Fruit fly (Drosophila melanogaster) whole organism, embryonic: Measurements from ENCODE around the gene CG11279.
A peak's percentile ranks its signal among the peaks of the same experiment; 100 is the strongest.

Source experiments
- Ada2b ChIP-seq: fragments of 200-800 bp; sonication (Bioruptor generic); IDR thresholded peaks from 2 replicates; pipeline ENCODE4 v1.3.6; 2022; ENCODE audit warnings: missing biosample characterization, missing genetic modification characterization
- Atf6 ChIP-seq: fragments of 200-800 bp; sonication (Bioruptor generic); IDR thresholded peaks from 2 replicates; pipeline ENCODE4 v1.3.6; 2022; ENCODE audit warnings: missing biosample characterization, missing genetic modification characterization
- CG10462 ChIP-seq: fragments of 200-800 bp; sonication (Bioruptor generic); optimal IDR thresholded peaks from 2 replicates; lab custom pipeline; 2016; ENCODE audit warnings: missing biosample characterization, missing genetic modification characterization
- CG11456 ChIP-seq: fragments of 200-800 bp; sonication (Bioruptor generic); IDR thresholded peaks from 3 replicates; pipeline ENCODE4 v1.3.6; 2022; ENCODE audit warnings: missing biosample characterization, missing genetic modification characterization
- CG11696 ChIP-seq: fragments of 200-800 bp; sonication (Bioruptor generic); IDR thresholded peaks from 2 replicates; pipeline ENCODE4 v1.3.6; 2022; ENCODE audit warnings: missing biosample characterization, missing genetic modification characterization
- CG15696 ChIP-seq: fragments of 200-800 bp; sonication (Bioruptor generic); optimal IDR thresholded peaks from 2 replicates; lab custom pipeline; 2019; ENCODE audit warnings: missing biosample characterization, mild to moderate bottlenecking, missing genetic modification characterization, moderate library complexity
- CG1602 ChIP-seq: fragments of 200-800 bp; sonication (Bioruptor generic); optimal IDR thresholded peaks from 3 replicates; lab custom pipeline; 2016; ENCODE audit warnings: missing biosample characterization, missing genetic modification characterization
- CG17186 ChIP-seq: fragments of 200-800 bp; sonication (Bioruptor generic); optimal IDR thresholded peaks from 3 replicates; lab custom pipeline; 2017; ENCODE audit warnings: missing biosample characterization, missing genetic modification reagents, missing genetic modification characterization
- CG17385 ChIP-seq: fragments of 200-800 bp; sonication (Bioruptor generic); optimal IDR thresholded peaks from 3 replicates; lab custom pipeline; 2018; ENCODE audit warnings: missing biosample characterization, mild to moderate bottlenecking, missing genetic modification characterization
- CG18011 ChIP-seq: fragments of 200-800 bp; sonication (Bioruptor generic); optimal IDR thresholded peaks from 2 replicates; lab custom pipeline; 2017; ENCODE audit warnings: missing biosample characterization, missing genetic modification characterization, mild to moderate bottlenecking, moderate library complexity, missing genotype
- CG18476 ChIP-seq: fragments of 200-800 bp; sonication (Bioruptor generic); optimal IDR thresholded peaks from 2 replicates; lab custom pipeline; 2016; ENCODE audit warnings: missing biosample characterization, mild to moderate bottlenecking, missing genetic modification characterization
- CG2712 ChIP-seq: fragments of 200-800 bp; optimal IDR thresholded peaks from 3 replicates; lab custom pipeline; 2019; ENCODE audit warnings: missing biosample characterization, mild to moderate bottlenecking, missing genetic modification characterization, moderate library complexity
- CG31388 ChIP-seq: fragments of 200-800 bp; sonication (Bioruptor generic); optimal IDR thresholded peaks from 2 replicates; lab custom pipeline; 2016; ENCODE audit warnings: missing biosample characterization, missing genetic modification characterization
- CG4282 ChIP-seq: fragments of 200-800 bp; sonication (Bioruptor generic); optimal IDR thresholded peaks from 2 replicates; lab custom pipeline; 2016; ENCODE audit warnings: missing biosample characterization, missing genetic modification characterization
- CG43689 ChIP-seq: fragments of 200-800 bp; sonication (Bioruptor generic); IDR thresholded peaks from 2 replicates; pipeline ENCODE4 v1.3.6; 2022; ENCODE audit warnings: missing biosample characterization, missing genetic modification characterization
- CG4820 ChIP-seq: fragments of 200-800 bp; sonication (Bioruptor generic); optimal IDR thresholded peaks from 3 replicates; lab custom pipeline; 2016; ENCODE audit warnings: missing biosample characterization, missing genetic modification characterization
- CG6254 ChIP-seq: fragments of 200-800 bp; sonication (Bioruptor generic); optimal IDR thresholded peaks from 3 replicates; lab custom pipeline; 2017; ENCODE audit warnings: mild to moderate bottlenecking, missing biosample characterization, missing genetic modification reagents, missing genetic modification characterization
- CG6683 ChIP-seq: fragments of 200-800 bp; sonication (Bioruptor generic); optimal IDR thresholded peaks from 2 replicates; lab custom pipeline; 2017; ENCODE audit warnings: missing biosample characterization, mild to moderate bottlenecking, missing genetic modification characterization, missing genetic modification reagents
- CG6791 ChIP-seq: fragments of 200-800 bp; sonication (Bioruptor generic); IDR thresholded peaks from 3 replicates; pipeline ENCODE4 v1.3.6; 2022; ENCODE audit warnings: missing biosample characterization, missing genetic modification characterization; ENCODE audit not compliant: partially characterized antibody
- CG7928 ChIP-seq: fragments of 200-800 bp; sonication (Bioruptor generic); optimal IDR thresholded peaks from 2 replicates; lab custom pipeline; 2017; ENCODE audit warnings: missing biosample characterization, mild to moderate bottlenecking, missing genetic modification characterization
- CG8281 ChIP-seq: fragments of 200-800 bp; sonication (Bioruptor generic); optimal IDR thresholded peaks from 2 replicates; lab custom pipeline; 2018; ENCODE audit warnings: missing biosample characterization, mild to moderate bottlenecking, missing genetic modification characterization, moderate library complexity
- CG9215 ChIP-seq: fragments of 200-800 bp; sonication (Bioruptor generic); IDR thresholded peaks from 2 replicates; pipeline ENCODE4 v1.3.6; 2022; ENCODE audit warnings: missing biosample characterization, missing genetic modification characterization
- Camta ChIP-seq: fragments of 200-800 bp; sonication (Bioruptor generic); optimal IDR thresholded peaks from 2 replicates; lab custom pipeline; 2016; ENCODE audit warnings: missing biosample characterization, missing genetic modification characterization
- Drgx ChIP-seq: fragments of 200-800 bp; sonication (Bioruptor generic); IDR thresholded peaks from 2 replicates; pipeline ENCODE4 v1.3.6; 2022; ENCODE audit warnings: missing biosample characterization, missing genetic modification characterization
- GATAe ChIP-seq: fragments of 200-800 bp; sonication (Bioruptor generic); conservative IDR thresholded peaks from 2 replicates; pipeline ENCODE4 v1.3.6; 2022; ENCODE audit warnings: missing biosample characterization, missing genetic modification characterization
- Nf-YB ChIP-seq: fragments of 200-800 bp; sonication (Bioruptor generic); optimal IDR thresholded peaks from 3 replicates; lab custom pipeline; 2019; ENCODE audit warnings: missing biosample characterization, mild to moderate bottlenecking, missing genetic modification characterization, moderate library complexity
- NfI ChIP-seq: fragments of 200-800 bp; sonication (Bioruptor generic); optimal IDR thresholded peaks from 3 replicates; lab custom pipeline; 2018; ENCODE audit warnings: missing biosample characterization, mild to moderate bottlenecking, missing genetic modification characterization, moderate library complexity
- abd-A ChIP-seq: fragments of 200-800 bp; sonication (Bioruptor generic); optimal IDR thresholded peaks from 3 replicates; lab custom pipeline; 2019; ENCODE audit warnings: missing biosample characterization, mild to moderate bottlenecking, missing genetic modification characterization, moderate library complexity
- ac ChIP-seq: fragments of 200-800 bp; sonication (Bioruptor generic); optimal IDR thresholded peaks from 3 replicates; lab custom pipeline; 2017; ENCODE audit warnings: missing biosample characterization, mild to moderate bottlenecking, missing genetic modification characterization
- aop ChIP-seq: fragments of 200-800 bp; sonication (Bioruptor generic); IDR thresholded peaks from 2 replicates; pipeline ENCODE4 v1.3.6; 2022; ENCODE audit warnings: missing biosample characterization, missing genetic modification characterization
- cg ChIP-seq: fragments of 200-800 bp; sonication (Bioruptor generic); optimal IDR thresholded peaks from 3 replicates; lab custom pipeline; 2019; ENCODE audit warnings: missing biosample characterization, mild to moderate bottlenecking, missing genetic modification characterization, moderate library complexity
- chn ChIP-seq: fragments of 200-800 bp; sonication (Bioruptor generic); optimal IDR thresholded peaks from 2 replicates; lab custom pipeline; 2016; ENCODE audit warnings: missing biosample characterization, missing genetic modification characterization
- dm ChIP-seq: fragments of 200-800 bp; sonication (Bioruptor generic); optimal IDR thresholded peaks from 3 replicates; lab custom pipeline; 2016; ENCODE audit warnings: missing biosample characterization, missing genetic modification characterization
- dmrt99B ChIP-seq: fragments of 200-800 bp; sonication (Bioruptor generic); optimal IDR thresholded peaks from 2 replicates; lab custom pipeline; 2018; ENCODE audit warnings: missing biosample characterization, mild to moderate bottlenecking, missing genetic modification characterization, moderate library complexity
- ems ChIP-seq: fragments of 200-800 bp; sonication (Bioruptor generic); optimal IDR thresholded peaks from 3 replicates; lab custom pipeline; 2016; ENCODE audit warnings: missing biosample characterization, missing genetic modification characterization
- ftz-f1 ChIP-seq: fragments of 200-800 bp; sonication (Bioruptor generic); optimal IDR thresholded peaks from 2 replicates; lab custom pipeline; 2016; ENCODE audit warnings: missing biosample characterization, missing genetic modification characterization
- gcm ChIP-seq: fragments of 200-800 bp; sonication (Bioruptor generic); optimal IDR thresholded peaks from 2 replicates; lab custom pipeline; 2019; ENCODE audit warnings: missing biosample characterization, mild to moderate bottlenecking, missing genetic modification characterization, moderate library complexity
- gsb ChIP-seq: fragments of 200-800 bp; sonication (Bioruptor generic); IDR thresholded peaks from 2 replicates; pipeline ENCODE4 v1.3.6; 2022; ENCODE audit warnings: missing biosample characterization, missing genetic modification characterization
- her ChIP-seq: fragments of 200-800 bp; sonication (Bioruptor generic); optimal IDR thresholded peaks from 2 replicates; lab custom pipeline; 2016; ENCODE audit warnings: missing biosample characterization, missing genetic modification characterization
- ind ChIP-seq: fragments of 200-800 bp; sonication (Bioruptor generic); optimal IDR thresholded peaks from 3 replicates; lab custom pipeline; 2016; ENCODE audit warnings: missing biosample characterization, missing genetic modification characterization
- jumu ChIP-seq: fragments of 200-800 bp; sonication (Bioruptor generic); optimal IDR thresholded peaks from 3 replicates; lab custom pipeline; 2016; ENCODE audit warnings: missing biosample characterization, missing genetic modification characterization
- mld ChIP-seq: fragments of 200-800 bp; sonication (Bioruptor generic); IDR thresholded peaks from 3 replicates; pipeline ENCODE4 v1.3.6; 2022; ENCODE audit warnings: missing biosample characterization, missing genetic modification characterization; ENCODE audit not compliant: partially characterized antibody
- nmo ChIP-seq: fragments of 200-800 bp; sonication (Bioruptor generic); optimal IDR thresholded peaks from 2 replicates; lab custom pipeline; 2018; ENCODE audit warnings: missing biosample characterization, mild to moderate bottlenecking, missing genetic modification characterization, moderate library complexity
- nom ChIP-seq: fragments of 200-800 bp; sonication (Bioruptor generic); optimal IDR thresholded peaks from 2 replicates; lab custom pipeline; 2017; ENCODE audit warnings: missing biosample characterization, missing genetic modification characterization, mild to moderate bottlenecking, moderate library complexity, missing genetic modification reagents
- odd ChIP-seq: fragments of 200-800 bp; sonication (Bioruptor generic); optimal IDR thresholded peaks from 2 replicates; lab custom pipeline; 2017; ENCODE audit warnings: missing biosample characterization, mild to moderate bottlenecking, missing genetic modification characterization
- sd ChIP-seq: fragments of 200-800 bp; sonication (Bioruptor generic); optimal IDR thresholded peaks from 3 replicates; lab custom pipeline; 2018; ENCODE audit warnings: missing biosample characterization, mild to moderate bottlenecking, missing genetic modification characterization, moderate library complexity
- shn ChIP-seq: fragments of 200-800 bp; sonication (Bioruptor generic); optimal IDR thresholded peaks from 3 replicates; lab custom pipeline; 2016; ENCODE audit warnings: missing biosample characterization, missing genetic modification characterization
- sim ChIP-seq: fragments of 200-800 bp; sonication (Bioruptor generic); IDR thresholded peaks from 2 replicates; pipeline ENCODE4 v1.3.6; 2022; ENCODE audit warnings: missing biosample characterization, missing genetic modification characterization
- sisA ChIP-seq: fragments of 200-800 bp; sonication (Bioruptor generic); IDR thresholded peaks from 2 replicates; pipeline ENCODE4 v1.3.6; 2022; ENCODE audit warnings: missing biosample characterization, missing genetic modification characterization
- tio ChIP-seq: fragments of 200-800 bp; sonication (Bioruptor generic); optimal IDR thresholded peaks from 2 replicates; lab custom pipeline; 2017; ENCODE audit warnings: missing biosample characterization, missing genetic modification characterization, inconsistent platforms

The CG11279 gene

DNA sequence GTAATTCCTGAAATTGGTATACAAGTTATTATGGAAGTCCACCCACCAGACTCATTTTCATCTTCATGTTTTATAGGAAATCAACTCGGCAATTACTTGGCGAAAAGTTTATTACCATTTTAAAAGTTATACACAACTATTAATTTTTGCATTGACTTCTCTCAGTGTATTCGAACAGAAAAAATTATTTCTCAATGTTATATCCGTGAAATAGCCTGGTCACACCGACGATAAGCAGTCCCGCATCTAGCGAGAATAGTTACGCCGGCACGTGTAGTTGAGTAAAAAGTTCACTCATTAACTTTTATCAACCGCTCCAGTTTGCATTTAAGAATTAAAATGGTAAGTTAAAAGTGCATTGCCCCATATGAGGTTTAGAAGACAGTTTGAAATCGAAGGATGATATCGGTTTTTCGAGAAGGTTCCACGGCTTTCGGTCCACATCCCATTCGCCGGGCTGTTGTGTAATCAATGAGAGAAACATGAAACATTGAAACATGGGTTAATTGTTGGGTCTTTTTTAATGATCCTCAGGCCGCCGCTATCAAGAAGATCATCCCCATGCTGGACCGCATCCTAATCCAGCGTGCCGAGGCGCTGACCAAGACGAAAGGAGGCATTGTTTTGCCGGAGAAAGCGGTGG, 30.8 kb upstream of the CG11279 start, which contains the start of gene CG11267 (continued):
- TF ChIP-seq CG6683 (GFP tag; lab: Kevin White, UChicago) (peak; percentile 65), CG11696 (peak; percentile 87), nom (GFP tag; lab: Kevin White, UChicago) (peak; percentile 60), ind (peak; percentile 89), Ada2b (GFP tag; lab: Robert Waterston, UW) (peak; percentile 94), tio (peak; percentile 65), CG17186 (GFP tag; lab: Kevin White, UChicago) (peak; percentile 42), Atf6 (peak; percentile 93), CG4282 (GFP tag; lab: Kevin White, UChicago) (peak; percentile 60), Drgx (GFP tag; lab: Robert Waterston, UW) (peak; percentile 90), CG31388 (GFP tag; lab: Kevin White, UChicago) (peak; percentile 81), mld (GFP tag; lab: Robert Waterston, UW) (no peak), chn (peak; percentile 73), CG15696 (tag; lab: Kevin White, UChicago) (peak; percentile 81), abd-A (tag; lab: Kevin White, UChicago) (no peak), her (GFP tag; lab: Kevin White, UChicago) (peak; percentile 60), aop (GFP tag; lab: Robert Waterston, UW) (peak; percentile 85), CG4820 (GFP tag; lab: Kevin White, UChicago) (peak; percentile 85), dm (peak; percentile 43), GATAe (GFP tag; lab: Robert Waterston, UW) (peak; percentile 76), CG18476 (peak; percentile 72), CG8281 (tag; lab: Kevin White, UChicago) (peak; percentile 70), dmrt99B (tag; lab: Kevin White, UChicago) (peak; percentile 88), odd (GFP tag; lab: Kevin White, UChicago) (peak; percentile 77), ems (peak; percentile 73), CG10462 (no peak), CG6254 (peak; percentile 71), ftz-f1 (no peak), CG18011 (peak; percentile 19), shn (GFP tag; lab: Kevin White, UChicago) (peak; percentile 51), gcm (peak; percentile 73), CG6791 (GFP tag; lab: Robert Waterston, UW) (peak; percentile 44; the same call in 1 of the 3 replicates), nmo (GFP tag; lab: Kevin White, UChicago) (peak; percentile 92), Nf-YB (GFP tag; lab: Kevin White, UChicago) (peak; percentile 52), CG11456 (peak; percentile 92), cg (GFP tag; lab: Kevin White, UChicago) (no peak), Camta (peak; percentile 59), CG1602 (GFP tag; lab: Kevin White, UChicago) (peak; percentile 73), ac (GFP tag; lab: Kevin White, UChicago) (no peak), sim (peak; percentile 82), jumu (GFP tag; lab: Kevin White, UChicago) (peak; percentile 79), gsb (GFP tag; lab: Robert Waterston, UW) (peak; percentile 82), sisA (GFP tag; lab: Robert Waterston, UW) (peak; percentile 93), NfI (GFP tag; lab: Kevin White, UChicago) (peak; percentile 75), CG2712 (peak; percentile 83), CG9215 (GFP tag; lab: Robert Waterston, UW) (peak; percentile 72), sd (no peak), CG7928 (peak; percentile 58), CG43689 (no peak), CG17385 (GFP tag; lab: Kevin White, UChicago) (peak; percentile 72)
